Worm (Caenorhabditis elegans) whole organism, L1 larva: ENCODE measurements around the gene F25H9.2.
A peak's percentile ranks its signal among the peaks of the same experiment; 100 is the strongest.

ENCODE experiments used
- C16A3.4 ChIP-seq: fragments of 150-350 bp; optimal IDR thresholded peaks from 2 replicates; lab custom pipeline; 2014; ENCODE audit warnings: missing biosample characterization, missing genetic modification characterization
- F16B12.6 ChIP-seq: fragments of 150-350 bp; optimal IDR thresholded peaks from 2 replicates; lab custom pipeline; 2014; ENCODE audit warnings: missing biosample characterization, missing genetic modification characterization
- Y116A8C.19 ChIP-seq: sonication (generic microtip); optimal IDR thresholded peaks from 2 replicates; lab custom pipeline; 2016; ENCODE audit warnings: missing compliant biosample characterization, missing genetic modification characterization, borderline replicate concordance
- aha-1 ChIP-seq: fragments of 150-350 bp; optimal IDR thresholded peaks from 2 replicates; lab custom pipeline; 2014; ENCODE audit warnings: missing biosample characterization, missing genetic modification characterization
- blmp-1 ChIP-seq: fragments of 150-350 bp; optimal IDR thresholded peaks from 2 replicates; lab custom pipeline; 2014; ENCODE audit warnings: missing biosample characterization, missing genetic modification characterization
- ceh-8 ChIP-seq: fragments of 200-800 bp; sonication (Bioruptor generic); optimal IDR thresholded peaks from 2 replicates; lab custom pipeline; 2018; ENCODE audit warnings: mild to moderate bottlenecking, missing genetic modification characterization, moderate library complexity, missing compliant biosample characterization
- ceh-82 ChIP-seq, 3 experiments: fragments of 150-350 bp in 1 of 3; sonication (generic microtip) in 2 of 3; optimal IDR thresholded peaks; 2 replicates each; lab custom pipeline; 2014 to 2017; ENCODE audit warnings: missing biosample characterization in 3 of 3, missing genetic modification characterization in 3 of 3
- dpl-1 ChIP-seq, 3 experiments: fragments of 150-350 bp in 2 of 3; sonication (generic microtip) in 1 of 3; optimal IDR thresholded peaks; 2 replicates each; lab custom pipeline; 2014 to 2017; ENCODE audit warnings: missing biosample characterization in 3 of 3, missing genetic modification characterization in 3 of 3, missing genetic modification reagents in 3 of 3
- dsc-1 ChIP-seq: sonication (generic microtip); optimal IDR thresholded peaks from 2 replicates; lab custom pipeline; 2016; ENCODE audit warnings: mild to moderate bottlenecking, missing genetic modification characterization, missing compliant biosample characterization
- efl-1 ChIP-seq, 4 experiments: fragments of 150-350 bp; optimal IDR thresholded peaks in 3 of 4; peaks in 1 of 4; 1 replicate in 1 of 4; 2 replicates in 3 of 4; lab custom pipeline; 2014; ENCODE audit warnings: missing biosample characterization in 2 of 4, missing genetic modification characterization in 2 of 4, missing genetic modification reagents in 2 of 4
- efl-3 ChIP-seq: fragments of 200-800 bp; sonication (Bioruptor generic); optimal IDR thresholded peaks from 2 replicates; lab custom pipeline; 2018; ENCODE audit warnings: mild to moderate bottlenecking, missing genetic modification characterization, missing compliant biosample characterization
- egl-27 ChIP-seq, 2 experiments: fragments of 150-350 bp in 1 of 2; sonication (generic microtip); optimal IDR thresholded peaks; 3 replicates each; lab custom pipeline; 2017 to 2018; ENCODE audit warnings: missing biosample characterization in 2 of 2, missing genetic modification characterization in 2 of 2, missing genetic modification reagents in 2 of 2
- fkh-4 ChIP-seq: sonication (generic microtip); optimal IDR thresholded peaks from 2 replicates; lab custom pipeline; 2016; ENCODE audit warnings: missing compliant biosample characterization, missing genetic modification characterization, borderline replicate concordance
- grh-1 ChIP-seq: fragments of 200-800 bp; sonication (Bioruptor generic); IDR thresholded peaks from 2 replicates; pipeline ENCODE4 v1.3.6; 2022; ENCODE audit warnings: missing genetic modification reagents, missing genetic modification characterization, missing compliant biosample characterization
- hlh-17 ChIP-seq: fragments of 200-800 bp; sonication (Bioruptor generic); optimal IDR thresholded peaks from 2 replicates; lab custom pipeline; 2018; ENCODE audit warnings: missing genetic modification characterization, mild to moderate bottlenecking, missing compliant biosample characterization, moderate library complexity, borderline replicate concordance
- irx-1 ChIP-seq: sonication (generic microtip); optimal IDR thresholded peaks from 2 replicates; lab custom pipeline; 2016; ENCODE audit warnings: missing genetic modification characterization, missing compliant biosample characterization
- isw-1 ChIP-seq: fragments of 200-800 bp; sonication (Bioruptor generic); IDR thresholded peaks from 2 replicates; pipeline ENCODE4 v1.3.6; 2022; ENCODE audit warnings: missing genetic modification characterization, missing compliant biosample characterization
- lin-14 ChIP-seq: fragments of 200-800 bp; sonication (Bioruptor generic); optimal IDR thresholded peaks from 2 replicates; lab custom pipeline; 2018; ENCODE audit warnings: mild to moderate bottlenecking, missing genetic modification characterization, moderate library complexity, missing compliant biosample characterization
- lin-35 ChIP-seq, 2 experiments: fragments of 150-350 bp; optimal IDR thresholded peaks; 2 replicates each; lab custom pipeline; 2014; ENCODE audit warnings: missing biosample characterization in 2 of 2, missing genetic modification characterization in 2 of 2, missing genetic modification reagents in 2 of 2
- lin-39 ChIP-seq: fragments of 150-350 bp; optimal IDR thresholded peaks from 2 replicates; lab custom pipeline; 2014; ENCODE audit warnings: missing biosample characterization, missing genetic modification reagents, missing genetic modification characterization
- lsy-2 ChIP-seq, 2 experiments: fragments of 150-350 bp; optimal IDR thresholded peaks; 2 replicates each; lab custom pipeline; 2014; ENCODE audit warnings: missing biosample characterization in 2 of 2, missing genetic modification characterization in 2 of 2
- mdl-1 ChIP-seq, 2 experiments: fragments of 150-350 bp; optimal IDR thresholded peaks; 2 replicates each; lab custom pipeline; 2014 to 2017; ENCODE audit warnings: missing biosample characterization in 2 of 2, missing genetic modification characterization in 2 of 2, inconsistent platforms in 1 of 2
- nhr-11 ChIP-seq: fragments of 150-350 bp; optimal IDR thresholded peaks from 2 replicates; lab custom pipeline; 2014; ENCODE audit warnings: missing biosample characterization, missing genetic modification characterization
- nhr-19 ChIP-seq: fragments of 200-800 bp; sonication (Bioruptor generic); conservative IDR thresholded peaks from 2 replicates; pipeline ENCODE4 v1.3.6; 2022; ENCODE audit warnings: missing genetic modification characterization, missing compliant biosample characterization
- nhr-20 ChIP-seq: sonication (generic microtip); optimal IDR thresholded peaks from 2 replicates; lab custom pipeline; 2016; ENCODE audit warnings: mild to moderate bottlenecking, missing genetic modification characterization, missing compliant biosample characterization
- nhr-237 ChIP-seq: fragments of 150-350 bp; optimal IDR thresholded peaks from 2 replicates; lab custom pipeline; 2014; ENCODE audit warnings: missing biosample characterization, missing genetic modification characterization
- nhr-28 ChIP-seq: fragments of 150-350 bp; optimal IDR thresholded peaks from 2 replicates; lab custom pipeline; 2014; ENCODE audit warnings: missing biosample characterization, missing genetic modification characterization
- nhr-47 ChIP-seq: sonication (generic microtip); optimal IDR thresholded peaks from 2 replicates; lab custom pipeline; 2016; ENCODE audit warnings: mild to moderate bottlenecking, missing genetic modification characterization, moderate library complexity, missing compliant biosample characterization
- nhr-71 ChIP-seq: sonication (generic microtip); optimal IDR thresholded peaks from 2 replicates; lab custom pipeline; 2016; ENCODE audit warnings: mild to moderate bottlenecking, missing genetic modification characterization, moderate library complexity, missing compliant biosample characterization
- nhr-85 ChIP-seq: sonication (generic microtip); peaks from one replicate; lab custom pipeline; 2016; ENCODE audit warnings: missing genetic modification characterization, inconsistent platforms, missing compliant biosample characterization
- nhr-90 ChIP-seq: sonication (generic microtip); optimal IDR thresholded peaks from 2 replicates; lab custom pipeline; 2016; ENCODE audit warnings: mild to moderate bottlenecking, missing genetic modification characterization, missing compliant biosample characterization; ENCODE audit not compliant: poor library complexity
- pax-3 ChIP-seq: fragments of 200-800 bp; sonication (Bioruptor generic); optimal IDR thresholded peaks from 2 replicates; lab custom pipeline; 2018; ENCODE audit warnings: mild to moderate bottlenecking, missing genetic modification characterization, moderate library complexity, missing compliant biosample characterization
- rnt-1 ChIP-seq: sonication (generic microtip); optimal IDR thresholded peaks from 2 replicates; lab custom pipeline; 2016; ENCODE audit warnings: mild to moderate bottlenecking, missing genetic modification characterization, moderate library complexity, missing compliant biosample characterization
- skn-1 ChIP-seq: fragments of 150-350 bp; optimal IDR thresholded peaks from 2 replicates; lab custom pipeline; 2014; ENCODE audit warnings: missing biosample characterization, missing genetic modification characterization
- snpc-4 ChIP-seq: fragments of 150-350 bp; optimal IDR thresholded peaks from 2 replicates; lab custom pipeline; 2014; ENCODE audit warnings: missing biosample characterization, missing genetic modification characterization
- snu-23 ChIP-seq: sonication (generic microtip); optimal IDR thresholded peaks from 2 replicates; lab custom pipeline; 2016; ENCODE audit warnings: missing genetic modification characterization, missing compliant biosample characterization
- sptf-1 ChIP-seq: fragments of 150-350 bp; optimal IDR thresholded peaks from 2 replicates; lab custom pipeline; 2014; ENCODE audit warnings: missing biosample characterization, missing genetic modification characterization
- sup-37 ChIP-seq: fragments of 200-800 bp; sonication (Bioruptor generic); optimal IDR thresholded peaks from 2 replicates; lab custom pipeline; 2018; ENCODE audit warnings: mild to moderate bottlenecking, missing genetic modification characterization, missing compliant biosample characterization
- tbx-2 ChIP-seq: sonication (generic microtip); optimal IDR thresholded peaks from 2 replicates; lab custom pipeline; 2016; ENCODE audit warnings: missing genetic modification characterization, missing compliant biosample characterization
- tlp-1 ChIP-seq: fragments of 150-350 bp; optimal IDR thresholded peaks from 2 replicates; lab custom pipeline; 2014; ENCODE audit warnings: missing biosample characterization, missing genetic modification characterization
- unc-130 ChIP-seq: fragments of 150-350 bp; optimal IDR thresholded peaks from 2 replicates; lab custom pipeline; 2017; ENCODE audit warnings: missing biosample characterization, missing genetic modification characterization, inconsistent platforms
- unc-30 ChIP-seq: sonication (generic microtip); optimal IDR thresholded peaks from 2 replicates; lab custom pipeline; 2017; ENCODE audit warnings: missing biosample characterization, missing genetic modification characterization
- unc-62 ChIP-seq: fragments of 150-350 bp; optimal IDR thresholded peaks from 2 replicates; lab custom pipeline; 2014; ENCODE audit warnings: missing biosample characterization, missing genetic modification reagents, missing genetic modification characterization
- vab-15 ChIP-seq: sonication (generic microtip); optimal IDR thresholded peaks from 2 replicates; lab custom pipeline; 2017; ENCODE audit warnings: missing genotype, mild to moderate bottlenecking, missing genetic modification characterization, missing compliant biosample characterization
- xbp-1 ChIP-seq: sonication (generic microtip); optimal IDR thresholded peaks from 2 replicates; lab custom pipeline; 2016; ENCODE audit warnings: missing genetic modification characterization, missing compliant biosample characterization
- zag-1 ChIP-seq: fragments of 150-350 bp; optimal IDR thresholded peaks from 2 replicates; lab custom pipeline; 2014; ENCODE audit warnings: missing biosample characterization, missing genetic modification characterization
- zip-4 ChIP-seq: fragments of 200-800 bp; sonication (Bioruptor generic); optimal IDR thresholded peaks from 2 replicates; lab custom pipeline; 2018; ENCODE audit warnings: mild to moderate bottlenecking, missing genetic modification characterization, moderate library complexity, missing compliant biosample characterization
- ztf-11 ChIP-seq, 2 experiments: sonication (generic microtip); optimal IDR thresholded peaks; 2 replicates each; lab custom pipeline; 2016 to 2017; ENCODE audit warnings: missing genetic modification characterization in 2 of 2, missing biosample characterization in 1 of 2, missing compliant biosample characterization in 1 of 2

The F25H9.2 gene

ce11 chrV:13457858-13458257 lies at the start of gene F25H9.2:
TSS of gene F25H9.2 (plus strand) at chrV:13458083.
- TF ChIP-seq ceh-8 (no peak), snu-23 (peak; percentile 47), zip-4 (no peak), nhr-90 (tag; lab: Kevin White, UChicago) (no peak), sptf-1 (tag; lab: Kevin White, UChicago) (no peak), tlp-1 (tag; lab: Kevin White, UChicago) (no peak), hlh-17 (no peak), efl-3 (GFP tag; lab: Kevin White, UChicago) (no peak), blmp-1 (peak; percentile 26), pax-3 (tag; lab: Kevin White, UChicago) (no peak), grh-1 (GFP tag; lab: Robert Waterston, UW) (no peak), lin-35 (GFP tag; optimal IDR thresholded peaks at IDR 0.05; lab: Kevin White, UChicago) (peak; percentile 26 to 59), nhr-28 (no peak), F16B12.6 (peak; percentile 90), lin-14 (GFP tag; lab: Kevin White, UChicago) (no peak), tbx-2 (tag; lab: Kevin White, UChicago) (no peak), zag-1 (tag; lab: Kevin White, UChicago) (no peak), egl-27 (tag; optimal IDR thresholded peaks at IDR 0.05; lab: Kevin White, UChicago) (no peak), rnt-1 (peak; percentile 29), unc-130 (tag; lab: Kevin White, UChicago) (peak; percentile 47), ceh-82 (tag; optimal IDR thresholded peaks at IDR 0.05; lab: Kevin White, UChicago) (peak in 1 of 3 experiments; percentile 8), aha-1 (tag; lab: Kevin White, UChicago) (no peak), dpl-1 (GFP tag; optimal IDR thresholded peaks at IDR 0.05; lab: Kevin White, UChicago) (peak in 2 of 3 experiments; percentile 55 to 61), C16A3.4 (peak; percentile 46), fkh-4 (no peak), unc-30 (tag; lab: Kevin White, UChicago) (no peak), nhr-237 (tag; lab: Kevin White, UChicago) (no peak), nhr-11 (tag; lab: Kevin White, UChicago) (no peak), Y116A8C.19 (tag; lab: Kevin White, UChicago) (no peak), efl-1 (optimal IDR thresholded peaks at IDR 0.05; lab: Kevin White, UChicago) (peak; percentile 5 to 37), efl-1 (GFP tag; optimal IDR thresholded peaks at IDR 0.05 in 1 of 2; lab: Kevin White, UChicago) (peak; percentile 36 to 43), snpc-4 (tag; lab: Kevin White, UChicago) (no peak), mdl-1 (tag; optimal IDR thresholded peaks at IDR 0.05; lab: Kevin White, UChicago) (peak in 1 of 2 experiments; percentile 2), nhr-71 (tag; lab: Kevin White, UChicago) (peak; percentile 25), lsy-2 (tag; optimal IDR thresholded peaks at IDR 0.05; lab: Kevin White, UChicago) (peak; percentile 20 to 45), dsc-1 (no peak)

ce11 chrV:13408440-13408839 lies 49.4 kb upstream of the F25H9.2 start:
- TF ChIP-seq mdl-1 (tag; optimal IDR thresholded peaks at IDR 0.05; lab: Kevin White, UChicago) = no peak

ce11 chrV:13409089-13409488 lies 48.8 kb upstream of the F25H9.2 start:
- TF ChIP-seq lsy-2 (tag; optimal IDR thresholded peaks at IDR 0.05; lab: Kevin White, UChicago) (peak; percentile 39 to 53), tbx-2 (tag; lab: Kevin White, UChicago) (peak; percentile 43), nhr-20 (peak; percentile 61), grh-1 (GFP tag; lab: Robert Waterston, UW) (peak; percentile 53; the same call in 1 of the 2 replicates), vab-15 (tag; lab: Kevin White, UChicago) (no peak), nhr-19 (GFP tag; lab: Robert Waterston, UW) (peak; percentile 54), nhr-47 (peak; percentile 71), C16A3.4 (peak; percentile 6), lin-35 (GFP tag; optimal IDR thresholded peaks at IDR 0.05; lab: Kevin White, UChicago) (peak; percentile 82 to 91), skn-1 (tag; lab: Kevin White, UChicago) (no peak), sup-37 (GFP tag; lab: Kevin White, UChicago) (no peak), blmp-1 (peak; percentile 43), unc-62 (GFP tag; lab: Kevin White, UChicago) (no peak), lin-39 (peak; percentile 54), nhr-90 (tag; lab: Kevin White, UChicago) (peak; percentile 71), dsc-1 (peak; percentile 26), isw-1 (GFP tag; lab: Robert Waterston, UW) (no peak), ztf-11 (tag; optimal IDR thresholded peaks at IDR 0.05; lab: Kevin White, UChicago) (peak in 1 of 2 experiments; percentile 74), pax-3 (tag; lab: Kevin White, UChicago) (peak; percentile 80), irx-1 (tag; lab: Kevin White, UChicago) (peak; percentile 71), nhr-85 (tag; lab: Kevin White, UChicago) (peak; percentile 89), nhr-71 (tag; lab: Kevin White, UChicago) (peak; percentile 73), xbp-1 (peak; percentile 10), dpl-1 (GFP tag; optimal IDR thresholded peaks at IDR 0.05; lab: Kevin White, UChicago) (peak; percentile 80 to 96 (median 88))
